Worm (Caenorhabditis elegans): ENCODE measurements around the gene ZK512.7.
A peak's percentile ranks its signal among the peaks of the same experiment; 100 is the strongest.

Gene ZK512.7

ce11 chrIII:9091392-9092291 is 46.9 kb downstream of the ZK512.7 start, which contains the start of gene glp-1:
glp-1 (plus strand) TSS chrIII:9092241.
- TF ChIP-seq blmp-1 (tag; optimal IDR thresholded peaks at IDR 0.05; ENCODE audit: insufficient read depth) (no peak), alr-1 (tag; optimal IDR thresholded peaks at IDR 0.05) (no peak), elt-1 (tag; optimal IDR thresholded peaks at IDR 0.05) (no peak), nhr-23 (tag; optimal IDR thresholded peaks at IDR 0.05) (no peak), nhr-129 (tag; optimal IDR thresholded peaks at IDR 0.05) (no peak), nhr-21 (tag; optimal IDR thresholded peaks at IDR 0.05) (no peak), mbf-1 (tag; optimal IDR thresholded peaks at IDR 0.05) (no peak), unc-39 (tag; optimal IDR thresholded peaks at IDR 0.05) (no peak), ceh-82 (tag; optimal IDR thresholded peaks at IDR 0.05) (no peak), sem-4 (tag; optimal IDR thresholded peaks at IDR 0.05) (no peak), skn-1 (tag; optimal IDR thresholded peaks at IDR 0.05) (no peak), lin-13 (GFP tag; optimal IDR thresholded peaks at IDR 0.05) (no peak), nhr-25 (tag; optimal IDR thresholded peaks at IDR 0.05) (no peak), nhr-11 (tag; optimal IDR thresholded peaks at IDR 0.05) (no peak), ZK546.5 (tag; optimal IDR thresholded peaks at IDR 0.05) (no peak)

- TF ChIP-seq gmeb-1 (tag; optimal IDR thresholded peaks at IDR 0.05) (peak; percentile 90), lin-11 (tag; optimal IDR thresholded peaks at IDR 0.05) (no peak), nhr-129 (tag; optimal IDR thresholded peaks at IDR 0.05) (no peak), unc-55 (GFP tag; optimal IDR thresholded peaks at IDR 0.05) (peak; percentile 51), fos-1 (tag; optimal IDR thresholded peaks at IDR 0.05) (peak; percentile 7), lsy-2 (tag; optimal IDR thresholded peaks at IDR 0.05) (peak in 1 of 2 experiments; percentile 40), C34F6.9 (tag; optimal IDR thresholded peaks at IDR 0.05) (peak; percentile 36)
Observed at ce11 chrIII:9089325-9089823, 49.1 kb downstream of the ZK512.7 start, which contains the start of the genes mccc-2 and mrpl-44. mccc-2 (minus strand) TSS chrIII:9089375. mrpl-44 (minus strand) TSS chrIII:9089375.

Measured in whole organism, L2 larva.